Worm (Caenorhabditis elegans) whole organism, late embryonic: ENCODE measurements around the gene C34B4.4.

Source experiments
- C38D4.7 ChIP-seq: fragments of 200-800 bp; sonication (Bioruptor generic); optimal IDR thresholded peaks from 2 replicates; lab custom pipeline; 2018; ENCODE audit warnings: mild to moderate bottlenecking, missing genetic modification characterization, moderate library complexity, missing compliant biosample characterization
- F13H6.1 ChIP-seq: sonication (generic microtip); optimal IDR thresholded peaks from 2 replicates; lab custom pipeline; 2016; ENCODE audit warnings: missing genetic modification characterization, missing compliant biosample characterization
- K09A11.1 ChIP-seq: sonication (generic microtip); optimal IDR thresholded peaks from 2 replicates; lab custom pipeline; 2017; ENCODE audit warnings: antibody characterized with exemption, mild to moderate bottlenecking, missing genetic modification characterization, missing compliant biosample characterization; ENCODE audit not compliant: insufficient read depth
- Y22D7AL.16 ChIP-seq: sonication (generic microtip); optimal IDR thresholded peaks from 2 replicates; lab custom pipeline; 2016; ENCODE audit warnings: missing genetic modification characterization, missing compliant biosample characterization
- ama-1 ChIP-seq: fragments of 150-350 bp; optimal IDR thresholded peaks from 2 replicates; lab custom pipeline; 2014
- ceh-19 ChIP-seq: fragments of 200-800 bp; sonication (Bioruptor generic); optimal IDR thresholded peaks from 2 replicates; lab custom pipeline; 2018; ENCODE audit warnings: mild to moderate bottlenecking, missing genetic modification characterization, missing compliant biosample characterization
- ceh-22 ChIP-seq: sonication (generic microtip); optimal IDR thresholded peaks from 2 replicates; lab custom pipeline; 2017; ENCODE audit warnings: missing biosample characterization, missing genetic modification characterization
- ceh-30 ChIP-seq: fragments of 150-350 bp; optimal IDR thresholded peaks from 2 replicates; lab custom pipeline; 2014; ENCODE audit warnings: missing biosample characterization, missing genetic modification characterization
- ceh-31 ChIP-seq: sonication (generic microtip); optimal IDR thresholded peaks from 2 replicates; lab custom pipeline; 2016; ENCODE audit warnings: missing genetic modification characterization, missing compliant biosample characterization
- ceh-45 ChIP-seq: fragments of 200-800 bp; sonication (Bioruptor generic); IDR thresholded peaks from 2 replicates; pipeline ENCODE4 v1.3.6; 2022; ENCODE audit warnings: missing genetic modification reagents, missing genetic modification characterization, missing compliant biosample characterization
- ceh-48 ChIP-seq: sonication (generic microtip); optimal IDR thresholded peaks from 2 replicates; lab custom pipeline; 2016; ENCODE audit warnings: missing genetic modification characterization, inconsistent platforms, missing compliant biosample characterization
- dmd-4 ChIP-seq: sonication (generic microtip); optimal IDR thresholded peaks from 2 replicates; lab custom pipeline; 2016; ENCODE audit warnings: borderline replicate concordance, missing genetic modification characterization, missing compliant biosample characterization
- dve-1 ChIP-seq: sonication (generic microtip); optimal IDR thresholded peaks from 2 replicates; lab custom pipeline; 2017; ENCODE audit warnings: antibody characterized with exemption, mild to moderate bottlenecking, missing genetic modification characterization, missing compliant biosample characterization
- elt-2 ChIP-seq: sonication (generic microtip); optimal IDR thresholded peaks from 2 replicates; lab custom pipeline; 2016; ENCODE audit warnings: missing genetic modification reagents, missing genetic modification characterization, missing compliant biosample characterization
- ets-4 ChIP-seq: sonication (generic microtip); optimal IDR thresholded peaks from 2 replicates; lab custom pipeline; 2016; ENCODE audit warnings: missing genetic modification characterization, missing compliant biosample characterization
- fax-1 ChIP-seq: sonication (generic microtip); optimal IDR thresholded peaks from 2 replicates; lab custom pipeline; 2016; ENCODE audit warnings: missing genotype, missing genetic modification characterization, missing compliant biosample characterization
- fkh-10 ChIP-seq: fragments of 150-350 bp; optimal IDR thresholded peaks from 2 replicates; lab custom pipeline; 2014; ENCODE audit warnings: missing biosample characterization, missing genetic modification reagents, missing genetic modification characterization
- gmeb-2 ChIP-seq: sonication (generic microtip); optimal IDR thresholded peaks from 2 replicates; lab custom pipeline; 2016; ENCODE audit warnings: missing genetic modification characterization, inconsistent platforms, missing compliant biosample characterization
- hlh-15 ChIP-seq: sonication (generic microtip); optimal IDR thresholded peaks from 2 replicates; lab custom pipeline; 2016; ENCODE audit warnings: missing genetic modification characterization, missing compliant biosample characterization
- hlh-8 ChIP-seq: sonication (generic microtip); optimal IDR thresholded peaks from 2 replicates; lab custom pipeline; 2016; ENCODE audit warnings: missing genotype, missing genetic modification characterization, missing compliant biosample characterization
- lim-6 ChIP-seq: sonication (generic microtip); optimal IDR thresholded peaks from 2 replicates; lab custom pipeline; 2016; ENCODE audit warnings: missing genetic modification characterization, missing compliant biosample characterization
- lin-11 ChIP-seq: fragments of 200-800 bp; sonication (Bioruptor generic); optimal IDR thresholded peaks from 2 replicates; lab custom pipeline; 2018; ENCODE audit warnings: mild to moderate bottlenecking, missing genetic modification characterization, missing compliant biosample characterization
- odd-2 ChIP-seq: sonication (generic microtip); optimal IDR thresholded peaks from 2 replicates; lab custom pipeline; 2017; ENCODE audit warnings: antibody characterized with exemption, mild to moderate bottlenecking, missing genetic modification characterization, missing compliant biosample characterization
- pag-3 ChIP-seq: sonication (generic microtip); optimal IDR thresholded peaks from 2 replicates; lab custom pipeline; 2016; ENCODE audit warnings: missing compliant biosample characterization, missing genetic modification characterization, borderline replicate concordance
- pax-1 ChIP-seq: fragments of 150-350 bp; optimal IDR thresholded peaks from 2 replicates; lab custom pipeline; 2014; ENCODE audit warnings: missing biosample characterization, missing genetic modification characterization
- ref-2 ChIP-seq: sonication (generic microtip); optimal IDR thresholded peaks from 2 replicates; lab custom pipeline; 2016; ENCODE audit warnings: missing genetic modification characterization, missing compliant biosample characterization
- sdc-2 ChIP-seq: sonication (generic microtip); optimal IDR thresholded peaks from 2 replicates; lab custom pipeline; 2016; ENCODE audit warnings: missing genotype, missing genetic modification characterization, missing compliant biosample characterization
- sox-2 ChIP-seq: fragments of 200-800 bp; sonication (Bioruptor generic); IDR thresholded peaks from 2 replicates; pipeline ENCODE4 v1.3.6; 2022; ENCODE audit warnings: missing genetic modification reagents, missing genetic modification characterization, missing compliant biosample characterization
- sox-4 ChIP-seq: sonication (generic microtip); optimal IDR thresholded peaks from 2 replicates; lab custom pipeline; 2017; ENCODE audit warnings: mild to moderate bottlenecking, missing genetic modification characterization, inconsistent platforms, missing compliant biosample characterization
- tbx-2 ChIP-seq: sonication (generic microtip); optimal IDR thresholded peaks from 2 replicates; lab custom pipeline; 2016; ENCODE audit warnings: missing genetic modification characterization, missing compliant biosample characterization
- tbx-7 ChIP-seq: sonication (generic microtip); optimal IDR thresholded peaks from 2 replicates; lab custom pipeline; 2016; ENCODE audit warnings: missing genotype, missing genetic modification characterization, missing compliant biosample characterization
- ttx-3 ChIP-seq: sonication (generic microtip); optimal IDR thresholded peaks from 2 replicates; lab custom pipeline; 2016; ENCODE audit warnings: missing genetic modification reagents, missing genetic modification characterization, missing compliant biosample characterization
- unc-3 ChIP-seq, 2 experiments: fragments of 200-800 bp in 1 of 2; sonication (Bioruptor generic) in 1 of 2; sonication (generic microtip) in 1 of 2; conservative IDR thresholded peaks in 1 of 2; optimal IDR thresholded peaks in 1 of 2; 2 replicates each; pipeline versions ENCODE4 v1.3.6 to Lab custom; 2016 to 2022; ENCODE audit warnings: missing compliant biosample characterization in 2 of 2, missing genetic modification characterization in 2 of 2, missing genetic modification reagents in 1 of 2
- unc-86 ChIP-seq: sonication (generic microtip); optimal IDR thresholded peaks from 2 replicates; lab custom pipeline; 2016; ENCODE audit warnings: missing genetic modification characterization, missing compliant biosample characterization

Gene C34B4.4

DNA sequence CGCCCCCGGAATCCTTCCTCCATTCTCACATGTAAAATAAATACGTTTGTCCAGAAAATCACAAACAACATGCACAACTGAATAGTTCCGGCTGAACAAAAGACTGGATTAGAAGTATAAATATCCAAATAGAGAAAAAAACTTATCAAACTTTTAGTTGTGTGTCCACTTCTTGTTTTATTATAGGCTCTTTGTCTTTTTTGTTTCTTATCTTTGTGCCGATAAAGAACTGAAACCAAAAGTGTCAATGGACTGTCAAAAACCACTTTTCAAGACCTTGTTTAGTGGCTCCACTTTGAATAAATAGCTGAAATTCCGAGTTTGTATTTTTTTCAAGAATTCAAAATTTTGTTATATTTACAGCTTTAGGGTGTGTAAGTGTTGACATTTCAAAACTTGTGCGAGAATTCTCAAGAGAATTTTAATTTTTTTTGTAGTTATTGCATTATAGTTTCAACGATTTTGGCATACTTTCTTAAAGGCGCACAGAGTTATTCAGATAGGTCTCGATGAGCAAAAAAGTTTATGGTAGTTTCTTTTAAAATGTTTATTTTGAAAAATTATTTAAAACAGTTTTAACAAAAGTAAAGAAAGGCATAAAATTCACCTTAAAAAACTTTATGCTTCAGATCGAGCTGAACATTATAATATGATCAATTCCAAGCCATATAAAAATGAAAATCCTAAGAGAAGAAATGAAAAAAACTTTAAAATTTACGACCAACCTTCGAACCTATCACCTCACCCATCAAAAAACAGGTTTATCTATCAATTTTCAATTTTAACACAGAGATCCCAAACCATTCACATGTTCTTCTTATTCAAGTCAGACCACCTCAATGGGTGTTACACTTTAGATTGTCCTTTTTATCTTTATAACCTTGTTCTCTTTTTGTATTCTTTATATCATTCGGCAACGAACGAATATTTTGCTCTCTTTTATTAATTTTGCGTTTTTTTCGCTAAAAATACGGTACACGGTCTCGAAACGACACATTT is 43.8 kb upstream of the C34B4.4 start:
- TF ChIP-seq elt-2 (tag; lab: Kevin White, UChicago) (peak; percentile 7), ceh-30 (tag; lab: Kevin White, UChicago) (no peak), fkh-10 (no peak), tbx-7 (no peak)

DNA sequence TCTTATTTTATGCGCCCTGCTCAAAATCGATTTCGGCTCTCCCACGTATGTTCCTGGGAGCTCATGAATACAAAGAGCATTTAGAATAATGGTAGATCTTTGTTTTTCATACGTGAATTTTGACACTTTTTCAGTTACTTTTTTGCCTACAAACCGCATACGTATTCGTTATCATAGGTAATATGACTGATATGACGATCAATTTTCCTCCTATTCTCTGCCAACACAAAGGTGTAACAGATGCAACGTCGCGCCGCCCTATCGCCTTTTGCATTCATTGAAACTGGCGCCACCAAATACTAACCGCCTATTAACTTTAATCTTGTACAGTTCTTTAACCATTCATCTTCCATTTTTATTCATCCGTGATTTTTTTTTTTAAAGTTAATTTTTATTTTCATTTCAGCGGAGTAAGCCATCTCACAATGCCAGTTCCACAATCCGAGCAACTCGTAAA is 42.6 kb upstream of the C34B4.4 start, which contains the start of gene W07G4.5:
Gene W07G4.5, plus strand, starts transcription at position 407 of the 457 bp plus-strand sequence.
- TF ChIP-seq ceh-45 (GFP tag; lab: Robert Waterston, UW) (no peak), ceh-48 (tag; lab: Kevin White, UChicago) (no peak), lim-6 (tag; lab: Kevin White, UChicago) (no peak), ceh-22 (no peak), unc-86 (tag; lab: Kevin White, UChicago) (no peak), K09A11.1 (no peak), pax-1 (tag; lab: Kevin White, UChicago) (no peak), hlh-15 (tag; lab: Kevin White, UChicago) (no peak), hlh-8 (no peak), F13H6.1 (tag; lab: Kevin White, UChicago) (no peak), sdc-2 (tag; lab: Kevin White, UChicago) (no peak), lin-11 (tag; lab: Kevin White, UChicago) (no peak), tbx-2 (tag; lab: Kevin White, UChicago) (no peak), ets-4 (tag; lab: Kevin White, UChicago) (no peak), dve-1 (tag; lab: Kevin White, UChicago) (no peak), odd-2 (tag; lab: Kevin White, UChicago) (no peak), ama-1 (lab: Kevin White, UChicago) (no peak)
- TF ChIP-seq, all 69 proteins: peak for 0

DNA sequence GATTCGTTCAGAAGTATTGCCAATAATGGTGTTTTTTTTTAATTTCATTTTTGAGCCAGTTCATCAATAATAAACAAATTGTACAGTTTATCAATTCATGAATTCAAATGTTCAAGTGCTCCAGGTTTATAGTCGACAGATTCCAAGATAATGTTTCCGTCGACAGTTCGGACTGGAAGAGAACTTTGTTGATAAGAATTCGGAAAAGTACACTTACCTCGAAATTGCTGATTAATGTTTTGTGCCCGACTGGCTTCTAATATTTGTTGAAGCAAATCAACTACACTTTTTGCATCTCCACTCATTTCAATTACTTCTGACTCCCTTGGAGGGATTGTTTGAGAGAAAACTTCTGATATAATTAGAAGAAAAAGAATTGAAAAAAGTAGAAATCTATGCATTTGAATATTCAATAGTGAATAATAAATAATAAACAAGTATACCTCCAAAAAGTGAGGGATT is 41.0 kb upstream of the C34B4.4 start, which contains the start of gene W07G4.8:
Gene W07G4.8, minus strand, starts transcription at position 412 of the 462 bp plus-strand sequence.
- no peak for TF ChIP-seq unc-3 (GFP tag; conservative IDR thresholded peaks at IDR 0.05; lab: Robert Waterston, UW)
- no peak for TF ChIP-seq unc-3 (tag; optimal IDR thresholded peaks at IDR 0.05; lab: Kevin White, UChicago)
- no peak for TF ChIP-seq dve-1 (tag; lab: Kevin White, UChicago)
- no peak for TF ChIP-seq ceh-19
- TF ChIP-seq Y22D7AL.16 (tag; lab: Kevin White, UChicago), result no peak
- TF ChIP-seq ttx-3 (tag; lab: Kevin White, UChicago), result no peak
- TF ChIP-seq sdc-2 (tag; lab: Kevin White, UChicago), result no peak
- TF ChIP-seq gmeb-2 (tag; lab: Kevin White, UChicago), result no peak
- no peak for TF ChIP-seq pag-3
- TF ChIP-seq sox-2 (GFP tag; lab: Robert Waterston, UW), result no peak
- no peak for TF ChIP-seq sox-4 (tag; lab: Kevin White, UChicago)
- TF ChIP-seq ref-2 (tag; lab: Kevin White, UChicago), result no peak
- no peak for TF ChIP-seq elt-2 (tag; lab: Kevin White, UChicago)
- no peak for TF ChIP-seq lin-11 (tag; lab: Kevin White, UChicago)
- no peak for TF ChIP-seq dmd-4 (tag; lab: Kevin White, UChicago)
- TF ChIP-seq C38D4.7 (GFP tag; lab: Kevin White, UChicago), result no peak
- TF ChIP-seq ceh-31, result no peak
- no peak for TF ChIP-seq odd-2 (tag; lab: Kevin White, UChicago)
- TF ChIP-seq fax-1 (tag; lab: Kevin White, UChicago), result no peak
- TF ChIP-seq, all 69 proteins: peak for 0
